Worm (Caenorhabditis elegans): ENCODE results near the gene F46B6.4.

ce11 chrV:9767941-9768340 lies 11.4 kb downstream of the F46B6.4 start:
- TF ChIP-seq lin-13 (tag; optimal IDR thresholded peaks at IDR 0.05) (no peak), nhr-76 (tag; optimal IDR thresholded peaks at IDR 0.05) (no peak), ztf-11 (tag; optimal IDR thresholded peaks at IDR 0.05) (no peak), unc-39 (tag; optimal IDR thresholded peaks at IDR 0.05) (no peak), elt-1 (tag; optimal IDR thresholded peaks at IDR 0.05; ENCODE audit: borderline replicate concordance, insufficient read depth) (no peak), sem-2 (GFP tag; optimal IDR thresholded peaks at IDR 0.05) (no peak), lsy-2 (tag; optimal IDR thresholded peaks at IDR 0.05) (no peak), snpc-4 (tag; optimal IDR thresholded peaks at IDR 0.05) (no peak), elt-3 (tag; optimal IDR thresholded peaks at IDR 0.05) (no peak), mep-1 (tag; optimal IDR thresholded peaks at IDR 0.05) (no peak), unc-120 (tag; optimal IDR thresholded peaks at IDR 0.05; ENCODE audit: poor library complexity, severe bottlenecking) (no peak), nhr-237 (tag; optimal IDR thresholded peaks at IDR 0.05) (no peak), ceh-39 (tag; optimal IDR thresholded peaks at IDR 0.05) (no peak), ceh-43 (GFP tag; optimal IDR thresholded peaks at IDR 0.05) (no peak)

All from whole organism, mixed stage, embryonic.